Worm (Caenorhabditis elegans) whole organism, midembryonic: Measurements from ENCODE around the gene R08C7.12.

ENCODE experiments used
- flt-1 ChIP-seq: fragments of 200-800 bp; sonication (Bioruptor generic); IDR thresholded peaks from 2 replicates; pipeline ENCODE4 v1.3.6; 2022; ENCODE audit warnings: missing genetic modification characterization, missing compliant biosample characterization
- klf-2 ChIP-seq: fragments of 200-800 bp; sonication (Bioruptor generic); conservative IDR thresholded peaks from 2 replicates; pipeline ENCODE4 v1.3.6; 2022; ENCODE audit warnings: missing genetic modification reagents, missing genetic modification characterization, missing compliant biosample characterization
- ztf-29 ChIP-seq: fragments of 200-800 bp; sonication (Bioruptor generic); IDR thresholded peaks from 2 replicates; pipeline ENCODE4 v1.3.6; 2022; ENCODE audit warnings: missing genetic modification reagents, missing genetic modification characterization, missing compliant biosample characterization

DNA sequence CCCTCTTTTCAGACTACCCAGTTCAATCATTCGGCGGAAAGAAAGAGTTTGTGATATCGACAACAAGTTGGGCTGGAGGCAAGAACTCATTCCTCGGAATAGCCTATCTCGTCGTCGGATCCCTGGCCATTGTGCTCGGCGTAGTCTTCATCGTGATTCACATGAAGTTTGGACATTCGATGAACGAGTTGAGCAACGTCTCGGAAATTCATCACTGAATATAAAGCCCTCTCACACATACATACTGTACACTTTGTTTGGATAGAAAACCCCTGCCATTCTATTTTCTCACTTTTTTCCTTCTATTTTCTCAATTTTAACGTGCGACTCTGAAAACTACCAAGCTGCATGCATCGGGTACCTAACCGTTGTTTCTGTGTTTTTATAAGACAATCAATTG is at the start of gene R08C7.12:
- TF ChIP-seq klf-2 (GFP tag; lab: Robert Waterston, UW) (no peak), ztf-29 (GFP tag; lab: Robert Waterston, UW) (no peak), flt-1 (GFP tag; lab: Robert Waterston, UW) (no peak)
